Fruit fly (Drosophila melanogaster) whole organism, embryonic: Measurements from ENCODE around the gene Rabex-5.

Experiments
- Adf1 ChIP-seq: fragments of 200-800 bp; sonication (Bioruptor generic); IDR thresholded peaks from 2 replicates; pipeline ENCODE4 v1.3.6; 2022; ENCODE audit warnings: missing biosample characterization, missing genetic modification characterization
- Bdp1 ChIP-seq: fragments of 200-800 bp; sonication (Bioruptor generic); optimal IDR thresholded peaks from 3 replicates; lab custom pipeline; 2016; ENCODE audit warnings: missing biosample characterization, missing genetic modification characterization
- CG10462 ChIP-seq: fragments of 200-800 bp; sonication (Bioruptor generic); optimal IDR thresholded peaks from 2 replicates; lab custom pipeline; 2016; ENCODE audit warnings: missing biosample characterization, missing genetic modification characterization
- CG11560 ChIP-seq: fragments of 200-800 bp; sonication (Bioruptor generic); IDR thresholded peaks from 3 replicates; pipeline ENCODE4 v1.3.6; 2022; ENCODE audit warnings: missing biosample characterization, missing genetic modification characterization
- CG12219 ChIP-seq: fragments of 200-800 bp; sonication (Bioruptor generic); optimal IDR thresholded peaks from 3 replicates; lab custom pipeline; 2018; ENCODE audit warnings: missing biosample characterization, mild to moderate bottlenecking, missing genetic modification characterization
- CG1233 ChIP-seq: fragments of 200-800 bp; sonication (Bioruptor generic); optimal IDR thresholded peaks from 4 replicates; lab custom pipeline; 2018; ENCODE audit warnings: missing biosample characterization, mild to moderate bottlenecking, missing genetic modification characterization
- CG14441 ChIP-seq: fragments of 200-800 bp; sonication (Bioruptor generic); IDR thresholded peaks from 2 replicates; pipeline ENCODE4 v1.3.6; 2022; ENCODE audit warnings: missing biosample characterization, missing genetic modification characterization
- CG17385 ChIP-seq: fragments of 200-800 bp; sonication (Bioruptor generic); optimal IDR thresholded peaks from 3 replicates; lab custom pipeline; 2018; ENCODE audit warnings: missing biosample characterization, mild to moderate bottlenecking, missing genetic modification characterization
- CG18476 ChIP-seq: fragments of 200-800 bp; sonication (Bioruptor generic); optimal IDR thresholded peaks from 2 replicates; lab custom pipeline; 2016; ENCODE audit warnings: missing biosample characterization, mild to moderate bottlenecking, missing genetic modification characterization
- CG2116 ChIP-seq: fragments of 200-800 bp; sonication (Bioruptor generic); optimal IDR thresholded peaks from 3 replicates; lab custom pipeline; 2018; ENCODE audit warnings: missing biosample characterization, mild to moderate bottlenecking, missing genetic modification characterization
- CG2120 ChIP-seq: fragments of 200-800 bp; sonication (Bioruptor generic); optimal IDR thresholded peaks from 3 replicates; lab custom pipeline; 2016; ENCODE audit warnings: missing biosample characterization, missing genetic modification characterization
- CG30403 ChIP-seq: fragments of 200-800 bp; sonication (Bioruptor generic); optimal IDR thresholded peaks from 3 replicates; lab custom pipeline; 2016; ENCODE audit warnings: missing biosample characterization, missing genetic modification characterization
- CG3847 ChIP-seq: fragments of 200-800 bp; sonication (Bioruptor generic); IDR thresholded peaks from 2 replicates; pipeline ENCODE4 v1.3.6; 2022; ENCODE audit warnings: missing biosample characterization, missing genetic modification characterization
- CG5180 ChIP-seq: fragments of 200-800 bp; sonication (Bioruptor generic); optimal IDR thresholded peaks from 3 replicates; lab custom pipeline; 2017; ENCODE audit warnings: missing biosample characterization, missing genetic modification characterization, mild to moderate bottlenecking, moderate library complexity, missing genetic modification reagents
- CG5245 ChIP-seq: fragments of 200-800 bp; sonication (Bioruptor generic); optimal IDR thresholded peaks from 3 replicates; lab custom pipeline; 2016; ENCODE audit warnings: missing biosample characterization, missing genetic modification characterization
- CG6765 ChIP-seq: fragments of 200-800 bp; sonication (Bioruptor generic); optimal IDR thresholded peaks from 3 replicates; lab custom pipeline; 2017; ENCODE audit warnings: missing biosample characterization, mild to moderate bottlenecking, missing genetic modification characterization
- CG8290 ChIP-seq, 3 experiments: fragments of 200-800 bp; sonication (Bioruptor generic); optimal IDR thresholded peaks; 2 replicates each; lab custom pipeline; 2016 to 2019; ENCODE audit warnings: missing biosample characterization in 3 of 3, missing genetic modification characterization in 3 of 3, mild to moderate bottlenecking in 2 of 3, moderate library complexity in 1 of 3
- CG8765 ChIP-seq: fragments of 200-800 bp; sonication (Bioruptor generic); IDR thresholded peaks from 2 replicates; pipeline ENCODE4 v1.3.6; 2022; ENCODE audit warnings: missing biosample characterization, missing genetic modification characterization
- CG8944 ChIP-seq: fragments of 200-800 bp; sonication (Bioruptor generic); optimal IDR thresholded peaks from 3 replicates; lab custom pipeline; 2016; ENCODE audit warnings: missing biosample characterization, missing genetic modification characterization
- Chrac-16 ChIP-seq: fragments of 200-800 bp; sonication (Bioruptor generic); optimal IDR thresholded peaks from 3 replicates; lab custom pipeline; 2016; ENCODE audit warnings: missing biosample characterization, missing genetic modification characterization
- CkIIα-i1 ChIP-seq: fragments of 200-800 bp; sonication (Bioruptor generic); IDR thresholded peaks from 2 replicates; pipeline ENCODE4 v1.3.6; 2022; ENCODE audit warnings: missing biosample characterization, missing genetic modification characterization
- Dbx ChIP-seq: fragments of 200-800 bp; sonication (Bioruptor generic); IDR thresholded peaks from 3 replicates; pipeline ENCODE4 v1.3.6; 2022; ENCODE audit warnings: missing biosample characterization, missing genetic modification characterization
- Drgx ChIP-seq: fragments of 200-800 bp; sonication (Bioruptor generic); IDR thresholded peaks from 2 replicates; pipeline ENCODE4 v1.3.6; 2022; ENCODE audit warnings: missing biosample characterization, missing genetic modification characterization
- Med ChIP-seq: fragments of 200-800 bp; sonication (Bioruptor generic); peaks from one replicate; lab custom pipeline; 2016; ENCODE audit warnings: missing biosample characterization, missing genetic modification characterization, mild to moderate bottlenecking, inconsistent platforms, moderate library complexity
- Meics ChIP-seq: fragments of 200-800 bp; sonication (Bioruptor generic); optimal IDR thresholded peaks from 2 replicates; lab custom pipeline; 2017; ENCODE audit warnings: missing biosample characterization, mild to moderate bottlenecking, missing genetic modification characterization
- Mrtf ChIP-seq: fragments of 200-800 bp; sonication (Bioruptor generic); IDR thresholded peaks from 3 replicates; pipeline ENCODE4 v1.3.6; 2022; ENCODE audit warnings: missing biosample characterization, missing genetic modification characterization
- Opbp ChIP-seq: fragments of 200-800 bp; sonication (Bioruptor generic); IDR thresholded peaks from 3 replicates; pipeline ENCODE4 v1.3.6; 2022; ENCODE audit warnings: missing biosample characterization, missing genetic modification characterization; ENCODE audit not compliant: partially characterized antibody
- Sox100B ChIP-seq: fragments of 200-800 bp; sonication (Bioruptor generic); optimal IDR thresholded peaks from 3 replicates; lab custom pipeline; 2018; ENCODE audit warnings: missing biosample characterization, mild to moderate bottlenecking, missing genetic modification characterization
- Sox102F ChIP-seq: fragments of 200-800 bp; sonication (Bioruptor generic); optimal IDR thresholded peaks from 2 replicates; lab custom pipeline; 2018; ENCODE audit warnings: missing biosample characterization, mild to moderate bottlenecking, missing genetic modification characterization, moderate library complexity
- Sry-β ChIP-seq: fragments of 200-800 bp; sonication (Bioruptor generic); optimal IDR thresholded peaks from 2 replicates; lab custom pipeline; 2018; ENCODE audit warnings: missing biosample characterization, mild to moderate bottlenecking, missing genetic modification characterization, moderate library complexity
- Tbp ChIP-seq: fragments of >200 bp; optimal IDR thresholded peaks from 2 replicates; lab custom pipeline; 2018; ENCODE audit warnings: missing biosample characterization, missing genetic modification characterization
- cg ChIP-seq: fragments of 200-800 bp; sonication (Bioruptor generic); optimal IDR thresholded peaks from 3 replicates; lab custom pipeline; 2019; ENCODE audit warnings: missing biosample characterization, mild to moderate bottlenecking, missing genetic modification characterization, moderate library complexity
- dimm ChIP-seq: fragments of 200-800 bp; sonication (Bioruptor generic); IDR thresholded peaks from 2 replicates; pipeline ENCODE4 v1.3.6; 2022; ENCODE audit warnings: missing biosample characterization, missing genetic modification characterization
- dysf ChIP-seq: fragments of 200-800 bp; sonication (Bioruptor generic); IDR thresholded peaks from 3 replicates; pipeline ENCODE4 v1.3.6; 2022; ENCODE audit warnings: missing biosample characterization, missing genetic modification characterization
- esg ChIP-seq: fragments of 200-800 bp; sonication (Bioruptor generic); conservative IDR thresholded peaks from 2 replicates; pipeline ENCODE4 v1.3.6; 2022; ENCODE audit warnings: missing biosample characterization, missing genetic modification characterization
- eyg ChIP-seq: fragments of 200-800 bp; sonication (Bioruptor generic); optimal IDR thresholded peaks from 3 replicates; lab custom pipeline; 2016; ENCODE audit warnings: missing biosample characterization, missing genetic modification characterization
- hbn ChIP-seq: fragments of 200-800 bp; sonication (Bioruptor generic); IDR thresholded peaks from 2 replicates; pipeline ENCODE4 v1.3.6; 2022; ENCODE audit warnings: missing biosample characterization, missing genetic modification characterization; ENCODE audit not compliant: partially characterized antibody
- klu ChIP-seq: fragments of 200-800 bp; sonication (Bioruptor generic); IDR thresholded peaks from 2 replicates; pipeline ENCODE4 v1.3.6; 2022; ENCODE audit warnings: missing biosample characterization, missing genetic modification characterization
- lmd ChIP-seq: fragments of 200-800 bp; sonication (Bioruptor generic); IDR thresholded peaks from 2 replicates; pipeline ENCODE4 v1.3.6; 2022; ENCODE audit warnings: missing biosample characterization, missing genetic modification characterization
- mld ChIP-seq: fragments of 200-800 bp; sonication (Bioruptor generic); IDR thresholded peaks from 3 replicates; pipeline ENCODE4 v1.3.6; 2022; ENCODE audit warnings: missing biosample characterization, missing genetic modification characterization; ENCODE audit not compliant: partially characterized antibody
- phol ChIP-seq: fragments of 200-800 bp; sonication (Bioruptor generic); optimal IDR thresholded peaks from 3 replicates; lab custom pipeline; 2018; ENCODE audit warnings: missing biosample characterization, mild to moderate bottlenecking, missing genetic modification characterization, moderate library complexity
- pzg ChIP-seq: fragments of 200-800 bp; sonication (Bioruptor generic); optimal IDR thresholded peaks from 3 replicates; lab custom pipeline; 2018; ENCODE audit warnings: missing biosample characterization, mild to moderate bottlenecking, missing genetic modification characterization, moderate library complexity
- row ChIP-seq: fragments of 200-800 bp; sonication (Bioruptor generic); IDR thresholded peaks from 3 replicates; pipeline ENCODE4 v1.3.6; 2022; ENCODE audit warnings: missing biosample characterization, missing genetic modification characterization
- schlank ChIP-seq: fragments of 200-800 bp; sonication (Bioruptor generic); optimal IDR thresholded peaks from 2 replicates; lab custom pipeline; 2018; ENCODE audit warnings: missing biosample characterization, mild to moderate bottlenecking, missing genetic modification characterization
- seq ChIP-seq: fragments of 200-800 bp; sonication (Bioruptor generic); IDR thresholded peaks from 2 replicates; pipeline ENCODE4 v1.3.6; 2022; ENCODE audit warnings: missing biosample characterization, missing genetic modification characterization
- tll ChIP-seq, 2 experiments: fragments of 200-800 bp in 1 of 2; fragments of >200 bp in 1 of 2; sonication (Bioruptor generic) in 1 of 2; optimal IDR thresholded peaks; 2 replicates each; lab custom pipeline; 2017 to 2019; ENCODE audit warnings: missing biosample characterization in 2 of 2, missing genetic modification characterization in 2 of 2, mild to moderate bottlenecking in 1 of 2, moderate library complexity in 1 of 2
- tna ChIP-seq: fragments of 200-800 bp; sonication (Bioruptor generic); IDR thresholded peaks from 2 replicates; pipeline ENCODE4 v1.3.6; 2022; ENCODE audit warnings: missing biosample characterization, missing genetic modification characterization; ENCODE audit not compliant: partially characterized antibody
- zfh2 ChIP-seq: fragments of 200-800 bp; sonication (Bioruptor generic); optimal IDR thresholded peaks from 2 replicates; lab custom pipeline; 2016; ENCODE audit warnings: missing biosample characterization, missing genetic modification characterization

Rabex-5 gene

DNA sequence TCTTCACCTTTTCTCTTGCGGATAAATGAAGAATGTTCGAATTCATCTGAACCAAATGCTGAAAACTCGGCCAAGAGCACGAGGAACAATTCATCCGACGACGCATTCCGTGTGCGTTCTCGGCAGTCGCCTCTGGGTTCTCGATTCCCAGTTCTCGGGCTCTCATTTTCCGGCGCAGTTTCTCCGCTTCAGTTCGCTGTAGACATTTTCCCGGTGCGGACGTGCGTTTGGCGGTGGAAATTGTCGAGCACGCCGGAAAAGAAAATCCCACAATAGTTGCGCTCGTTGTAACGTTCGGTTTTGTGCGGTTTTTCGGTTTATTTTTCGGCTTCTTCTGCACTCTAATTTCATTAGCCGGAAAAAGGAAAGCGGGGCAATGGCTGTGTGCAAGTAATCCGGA lies 19.9 kb upstream of the Rabex-5 start, which contains the start of gene CG32333 (continued):
- TF ChIP-seq mld (GFP tag; lab: Robert Waterston, UW) (no peak), Mrtf (GFP tag; lab: Robert Waterston, UW) (no peak), Opbp (GFP tag; lab: Robert Waterston, UW) (no peak), cg (no peak), CG8944 (GFP tag; lab: Kevin White, UChicago) (no peak), Adf1 (GFP tag; lab: Robert Waterston, UW) (no peak), CG18476 (GFP tag; lab: Kevin White, UChicago) (no peak)

dm6 chr3L:1277937-1278336 lies 17.8 kb upstream of the Rabex-5 start:
- TF ChIP-seq CG1233 (GFP tag; lab: Kevin White, UChicago) (no peak), CG11560 (tag; lab: Robert Waterston, UW) (no peak), phol (no peak), Sox100B (GFP tag; lab: Kevin White, UChicago) (no peak), Bdp1 (no peak), CG30403 (GFP tag; lab: Kevin White, UChicago) (no peak)
- TF ChIP-seq, all 482 proteins: peak for 0

DNA sequence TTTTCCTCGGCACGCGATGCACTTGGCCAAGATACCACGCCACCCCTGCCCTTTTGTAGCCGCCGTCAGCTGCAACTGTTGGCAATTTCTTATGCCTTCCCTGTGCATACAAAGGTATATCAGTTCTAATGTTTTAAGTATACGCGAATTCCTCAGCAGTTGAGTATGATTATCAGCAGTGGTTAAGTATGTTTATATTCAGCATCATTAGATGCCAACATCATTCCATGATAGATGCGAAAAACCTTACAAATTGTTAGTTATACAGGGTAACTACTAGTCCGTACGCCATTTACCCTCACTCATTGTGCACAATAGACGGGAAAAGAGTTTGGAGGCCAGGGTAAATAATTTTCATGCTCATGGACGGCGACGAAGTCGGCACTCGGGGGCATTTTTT lies 16.0 kb upstream of the Rabex-5 start:
- no peak for TF ChIP-seq CkIIα-i1
- TF ChIP-seq CG6765, result no peak
- TF ChIP-seq dimm (GFP tag; lab: Robert Waterston, UW), result no peak
- 0 out of 2 replicates have a peak, but pooled peaks have one; percentile 16 for TF ChIP-seq CG3847 (GFP tag; lab: Robert Waterston, UW)
- TF ChIP-seq Sox102F (GFP tag; lab: Kevin White, UChicago), result no peak
- TF ChIP-seq CG2116, result no peak
- TF ChIP-seq Chrac-16 (GFP tag; lab: Kevin White, UChicago), result no peak
- TF ChIP-seq CG17385, result no peak
- no peak for TF ChIP-seq pzg (GFP tag; lab: Kevin White, UChicago)
- no peak for TF ChIP-seq esg (GFP tag; lab: Robert Waterston, UW)
- TF ChIP-seq Meics (GFP tag; lab: Kevin White, UChicago), result no peak
- peak; percentile 30; the same call in 1 of the 3 replicates for TF ChIP-seq row (GFP tag; lab: Robert Waterston, UW)
- no peak for TF ChIP-seq CG8765
- no peak for TF ChIP-seq klu (GFP tag; lab: Robert Waterston, UW)
- no peak for TF ChIP-seq CG14441
- no peak for TF ChIP-seq hbn
- TF ChIP-seq zfh2, result no peak
- peak; percentile 26; the same call in 1 of the 2 replicates for TF ChIP-seq Drgx (GFP tag; lab: Robert Waterston, UW)
- TF ChIP-seq CG12219 (GFP tag; lab: Kevin White, UChicago), result no peak
- 0 out of 2 replicates have a peak, but pooled peaks have one; percentile 9 for TF ChIP-seq lmd
- no peak for TF ChIP-seq tna (GFP tag; lab: Robert Waterston, UW)
- TF ChIP-seq CG5245 (GFP tag; lab: Kevin White, UChicago), result no peak
- peak; percentile 17 for TF ChIP-seq CG2120
- TF ChIP-seq Sry-β (GFP tag; lab: Kevin White, UChicago), result no peak
- peak; percentile 28; the same call in 1 of the 3 replicates for TF ChIP-seq dysf (GFP tag; lab: Robert Waterston, UW)
- no peak for TF ChIP-seq Dbx
- TF ChIP-seq CG5180, result no peak
- TF ChIP-seq tll (GFP tag; optimal IDR thresholded peaks at IDR 0.05; lab: Kevin White, UChicago), result no peak
- peak; percentile 19 for TF ChIP-seq Med (GFP tag; lab: Kevin White, UChicago)
- no peak for TF ChIP-seq eyg (GFP tag; lab: Kevin White, UChicago)
- no peak for TF ChIP-seq CG10462 (GFP tag; lab: Kevin White, UChicago)
- TF ChIP-seq schlank (tag; lab: Kevin White, UChicago), result no peak
- no peak for TF ChIP-seq seq (GFP tag; lab: Robert Waterston, UW)
- TF ChIP-seq CG8290 (GFP tag; optimal IDR thresholded peaks at IDR 0.05; lab: Kevin White, UChicago), result no peak
- peak in 1 of 2 experiments; percentile 12 for TF ChIP-seq CG8290 (tag; optimal IDR thresholded peaks at IDR 0.05; lab: Kevin White, UChicago)
- TF ChIP-seq Tbp (GFP tag; lab: Kevin White, UChicago), result no peak
